Worm (Caenorhabditis elegans): ENCODE data around the gene ZK822.1.

ZK822.1 gene

DNA sequence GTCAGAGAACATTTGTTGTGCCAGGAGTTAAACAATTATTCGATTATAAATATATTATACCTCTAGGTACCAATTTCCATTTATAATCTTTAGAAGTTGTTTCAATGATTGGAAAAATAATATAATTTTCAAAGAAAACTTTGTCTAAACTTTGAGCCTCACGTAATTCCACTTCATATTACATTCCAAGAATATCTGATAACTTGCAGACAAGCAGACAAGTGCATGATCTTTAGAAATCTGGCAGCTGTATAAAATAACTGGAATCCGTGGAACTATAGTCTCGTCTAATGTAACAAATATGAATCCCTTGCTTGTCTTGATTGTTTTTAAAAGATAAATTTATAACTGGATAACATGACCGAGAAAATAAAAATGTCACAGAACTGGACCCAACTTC, 29.4 kb downstream of the ZK822.1 start:
- TF ChIP-seq nhr-11 (tag; optimal IDR thresholded peaks at IDR 0.05) (no peak), nhr-21 (tag; optimal IDR thresholded peaks at IDR 0.05) (no peak), lin-11 (tag; optimal IDR thresholded peaks at IDR 0.05) (no peak), aly-2 (tag; optimal IDR thresholded peaks at IDR 0.05) (no peak), mbf-1 (tag; optimal IDR thresholded peaks at IDR 0.05) (no peak), ztf-1 (GFP tag; conservative IDR thresholded peaks at IDR 0.05) (no peak), F13H6.1 (tag; optimal IDR thresholded peaks at IDR 0.05) (no peak), mab-5 (tag; optimal IDR thresholded peaks at IDR 0.05) (no peak)

ce11 chrIV:11885313-11885712, 36.6 kb downstream of the ZK822.1 start, which contains the start of gene let-653:
TSS of gene let-653 (plus strand) at chrIV:11885613.
- TF ChIP-seq nhr-237 (tag; optimal IDR thresholded peaks at IDR 0.05) = no peak
- TF ChIP-seq nhr-6 (tag; optimal IDR thresholded peaks at IDR 0.05) = no peak
- TF ChIP-seq nhr-21 (tag; optimal IDR thresholded peaks at IDR 0.05) = no peak
- TF ChIP-seq F13H6.1 (tag; optimal IDR thresholded peaks at IDR 0.05) = no peak
- no peak for TF ChIP-seq mbf-1 (tag; optimal IDR thresholded peaks at IDR 0.05)
- TF ChIP-seq Y55F3AM.14 (GFP tag; optimal IDR thresholded peaks at IDR 0.05) = no peak
- no peak for TF ChIP-seq mab-5 (tag; optimal IDR thresholded peaks at IDR 0.05)
- no peak for TF ChIP-seq nhr-11 (tag; optimal IDR thresholded peaks at IDR 0.05)
- no peak for TF ChIP-seq aly-2 (tag; optimal IDR thresholded peaks at IDR 0.05)
- TF ChIP-seq lsy-2 (tag; optimal IDR thresholded peaks at IDR 0.05) = no peak
- TF ChIP-seq alr-1 (tag; optimal IDR thresholded peaks at IDR 0.05) = no peak
- no peak for TF ChIP-seq nhr-129 (tag; optimal IDR thresholded peaks at IDR 0.05)
- no peak for TF ChIP-seq dmd-4 (tag; optimal IDR thresholded peaks at IDR 0.05)

ce11 chrIV:11883478-11883877, 38.5 kb downstream of the ZK822.1 start:
- TF ChIP-seq nhr-21 (tag; optimal IDR thresholded peaks at IDR 0.05) = peak; percentile 48
- TF ChIP-seq peb-1 (tag; optimal IDR thresholded peaks at IDR 0.05) = no peak
- peak; percentile 62 for TF ChIP-seq blmp-1 (tag; optimal IDR thresholded peaks at IDR 0.05; ENCODE audit: insufficient read depth)
- no peak for TF ChIP-seq nhr-11 (tag; optimal IDR thresholded peaks at IDR 0.05)
- TF ChIP-seq nhr-129 (tag; optimal IDR thresholded peaks at IDR 0.05) = no peak
- TF ChIP-seq sma-9 (GFP tag; optimal IDR thresholded peaks at IDR 0.05) = peak; percentile 15
- no peak for TF ChIP-seq sma-9 (tag; optimal IDR thresholded peaks at IDR 0.05)
- peak; percentile 9 for TF ChIP-seq fos-1 (tag; optimal IDR thresholded peaks at IDR 0.05)

ce11 chrIV:11882534-11882933, 39.4 kb downstream of the ZK822.1 start:
- TF ChIP-seq sma-9 (GFP tag; optimal IDR thresholded peaks at IDR 0.05) (peak; percentile 58), sma-9 (tag; optimal IDR thresholded peaks at IDR 0.05) (no peak), sma-3 (GFP tag; optimal IDR thresholded peaks at IDR 0.05) (no peak), elt-1 (tag; optimal IDR thresholded peaks at IDR 0.05) (peak; percentile 67), egl-27 (tag; optimal IDR thresholded peaks at IDR 0.05) (no peak), Y55F3AM.14 (GFP tag; optimal IDR thresholded peaks at IDR 0.05) (no peak), nhr-23 (tag; optimal IDR thresholded peaks at IDR 0.05) (no peak), ceh-16 (tag; optimal IDR thresholded peaks at IDR 0.05) (peak; percentile 73), nhr-237 (tag; optimal IDR thresholded peaks at IDR 0.05) (no peak), elt-3 (tag; optimal IDR thresholded peaks at IDR 0.05) (no peak)

DNA sequence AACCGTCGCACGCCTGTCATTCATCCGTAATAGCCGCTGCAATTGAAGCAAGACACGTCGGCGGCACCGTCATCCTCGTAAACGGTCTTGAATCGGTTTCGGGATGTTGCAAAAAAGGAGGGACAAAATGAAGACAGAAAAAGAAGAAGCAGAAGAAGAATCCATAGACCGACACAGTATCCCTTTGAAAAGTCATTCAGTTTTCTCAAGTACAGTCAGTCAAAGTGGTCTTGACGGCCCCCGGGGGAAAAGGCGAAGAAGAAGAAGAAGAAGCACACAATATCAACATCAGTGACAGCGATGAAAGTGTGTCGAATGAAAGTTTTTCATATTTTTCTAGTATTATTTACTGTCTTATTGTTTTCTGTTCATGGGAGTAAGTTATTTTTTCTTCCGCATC, 43.7 kb downstream of the ZK822.1 start, which contains the start of gene cutl-27:
Gene cutl-27, plus strand, starts transcription at position 301 of the 400 bp plus-strand sequence.
- TF ChIP-seq ztf-1 (GFP tag; conservative IDR thresholded peaks at IDR 0.05) (no peak), ceh-82 (tag; optimal IDR thresholded peaks at IDR 0.05) (no peak)

DNA sequence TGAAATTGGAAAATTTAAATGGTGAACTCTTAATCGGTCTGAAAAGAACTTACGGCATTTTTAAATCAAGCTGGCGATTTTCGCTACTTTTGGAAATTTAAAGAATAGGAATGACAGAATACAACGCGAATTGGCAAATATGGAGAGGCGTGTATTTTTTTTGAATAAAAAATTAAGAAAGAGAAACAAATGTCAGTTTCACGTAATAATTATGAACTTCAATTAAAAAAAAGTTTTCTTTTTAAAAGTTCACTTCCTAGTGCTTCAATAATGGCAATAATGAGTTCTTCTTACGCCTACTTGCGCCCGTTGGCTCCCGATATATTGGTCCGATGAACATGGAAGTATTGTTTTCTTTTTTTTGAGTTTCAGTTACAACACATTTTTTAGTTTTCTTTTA, 44.3 kb downstream of the ZK822.1 start, which contains the start of gene pph-2:
Gene pph-2, minus strand, starts transcription at position 101 of the 400 bp plus-strand sequence.
- no peak for TF ChIP-seq nhr-6 (tag; optimal IDR thresholded peaks at IDR 0.05)

DNA sequence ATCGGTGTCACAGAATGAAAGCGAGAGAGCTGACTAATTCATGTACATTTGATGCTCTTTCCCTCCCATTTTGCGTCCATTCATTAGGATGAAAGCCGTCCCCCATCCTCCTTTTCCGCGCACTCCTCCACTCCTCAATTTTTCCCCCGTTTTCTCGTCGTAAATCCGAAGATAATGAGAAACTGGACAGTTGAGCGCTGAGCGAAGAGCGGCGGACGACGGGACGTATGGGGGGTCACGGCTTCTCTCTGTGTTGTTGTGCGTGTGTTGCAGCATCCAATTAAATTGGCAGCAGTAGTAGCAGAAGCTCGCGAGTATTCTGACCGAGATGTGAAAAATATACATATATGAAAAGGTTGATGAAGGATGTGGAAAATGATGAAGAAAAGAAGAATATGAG, 50.0 kb downstream of the ZK822.1 start:
- no peak for TF ChIP-seq lsy-2 (tag; optimal IDR thresholded peaks at IDR 0.05)
- TF ChIP-seq unc-39 (tag; optimal IDR thresholded peaks at IDR 0.05) = no peak
- no peak for TF ChIP-seq F13H6.1 (tag; optimal IDR thresholded peaks at IDR 0.05)
- no peak for TF ChIP-seq elt-1 (tag; optimal IDR thresholded peaks at IDR 0.05)
- no peak for TF ChIP-seq ztf-4 (tag; optimal IDR thresholded peaks at IDR 0.05)
- TF ChIP-seq egl-27 (tag; optimal IDR thresholded peaks at IDR 0.05) = no peak
- no peak for TF ChIP-seq nhr-77 (tag; optimal IDR thresholded peaks at IDR 0.05)
- TF ChIP-seq zag-1 (tag; optimal IDR thresholded peaks at IDR 0.05) = no peak
- no peak for TF ChIP-seq Y55F3AM.14 (GFP tag; optimal IDR thresholded peaks at IDR 0.05)
- no peak for TF ChIP-seq sma-9 (GFP tag; optimal IDR thresholded peaks at IDR 0.05)
- no peak for TF ChIP-seq sma-9 (tag; optimal IDR thresholded peaks at IDR 0.05)
- TF ChIP-seq blmp-1 (tag; optimal IDR thresholded peaks at IDR 0.05; ENCODE audit: insufficient read depth) = no peak
- no peak for TF ChIP-seq fos-1 (tag; optimal IDR thresholded peaks at IDR 0.05)
- TF ChIP-seq ceh-16 (tag; optimal IDR thresholded peaks at IDR 0.05) = no peak
- no peak for TF ChIP-seq ama-1 (optimal IDR thresholded peaks at IDR 0.05)
- no peak for TF ChIP-seq nhr-25 (tag; optimal IDR thresholded peaks at IDR 0.05)
- TF ChIP-seq sem-4 (tag; optimal IDR thresholded peaks at IDR 0.05) = no peak
- no peak for TF ChIP-seq lin-11 (tag; optimal IDR thresholded peaks at IDR 0.05)

Data from whole organism, L2 larva.